Worm (Caenorhabditis elegans) whole organism, L2 larva: Measurements from ENCODE around the gene fipr-9.

ENCODE experiments used
- C34F6.9 ChIP-seq: fragments of 150-350 bp; optimal IDR thresholded peaks from 2 replicates; lab custom pipeline; 2014; ENCODE audit warnings: missing biosample characterization, missing genetic modification characterization
- F13H6.1 ChIP-seq: sonication (generic microtip); optimal IDR thresholded peaks from 2 replicates; lab custom pipeline; 2016; ENCODE audit warnings: missing genetic modification characterization, missing compliant biosample characterization
- R02D3.7 ChIP-seq: fragments of 150-350 bp; optimal IDR thresholded peaks from 2 replicates; lab custom pipeline; 2014; ENCODE audit warnings: missing biosample characterization, missing genetic modification characterization
- Y55F3AM.14 ChIP-seq: fragments of 200-800 bp; sonication (Bioruptor generic); optimal IDR thresholded peaks from 2 replicates; lab custom pipeline; 2018; ENCODE audit warnings: mild to moderate bottlenecking, missing genetic modification characterization, missing compliant biosample characterization
- ZK546.5 ChIP-seq: sonication (generic microtip); optimal IDR thresholded peaks from 2 replicates; lab custom pipeline; 2017; ENCODE audit warnings: missing biosample characterization, missing genetic modification characterization
- aly-2 ChIP-seq: fragments of 150-350 bp; optimal IDR thresholded peaks from 2 replicates; lab custom pipeline; 2014; ENCODE audit warnings: missing biosample characterization, missing genetic modification characterization
- ama-1 ChIP-seq: fragments of 150-350 bp; optimal IDR thresholded peaks from 2 replicates; lab custom pipeline; 2018; ENCODE audit warnings: inconsistent platforms
- ceh-16 ChIP-seq: fragments of 150-350 bp; optimal IDR thresholded peaks from 2 replicates; lab custom pipeline; 2014; ENCODE audit warnings: missing biosample characterization, missing genetic modification characterization
- crh-2 ChIP-seq: sonication (generic microtip); optimal IDR thresholded peaks from 2 replicates; lab custom pipeline; 2017; ENCODE audit warnings: missing biosample characterization, missing genetic modification characterization
- dmd-4 ChIP-seq: sonication (generic microtip); optimal IDR thresholded peaks from 2 replicates; lab custom pipeline; 2017; ENCODE audit warnings: missing biosample characterization, missing genetic modification characterization
- egl-27 ChIP-seq: sonication (generic microtip); optimal IDR thresholded peaks from 3 replicates; lab custom pipeline; 2017; ENCODE audit warnings: missing biosample characterization, missing genetic modification reagents, missing genetic modification characterization
- elt-1 ChIP-seq: fragments of 150-350 bp; optimal IDR thresholded peaks from 2 replicates; lab custom pipeline; 2014; ENCODE audit warnings: missing biosample characterization, missing genetic modification characterization
- elt-3 ChIP-seq: sonication (generic microtip); optimal IDR thresholded peaks from 2 replicates; lab custom pipeline; 2017; ENCODE audit warnings: missing biosample characterization, missing genetic modification characterization
- fos-1 ChIP-seq: fragments of 150-350 bp; optimal IDR thresholded peaks from 2 replicates; lab custom pipeline; 2014; ENCODE audit warnings: missing biosample characterization, missing genetic modification characterization
- lin-11 ChIP-seq: fragments of 150-350 bp; sonication (generic microtip); optimal IDR thresholded peaks from 2 replicates; lab custom pipeline; 2014; ENCODE audit warnings: missing biosample characterization, missing genetic modification characterization, inconsistent platforms, mixed read lengths
- lin-13 ChIP-seq: fragments of 150-350 bp; optimal IDR thresholded peaks from 2 replicates; lab custom pipeline; 2014; ENCODE audit warnings: missing biosample characterization, missing genetic modification reagents, missing genetic modification characterization
- lin-39 ChIP-seq: fragments of 150-350 bp; optimal IDR thresholded peaks from 2 replicates; lab custom pipeline; 2014; ENCODE audit warnings: missing biosample characterization, missing genetic modification reagents, missing genetic modification characterization
- mab-5 ChIP-seq: fragments of 150-350 bp; optimal IDR thresholded peaks from 2 replicates; lab custom pipeline; 2014; ENCODE audit warnings: missing biosample characterization, missing genetic modification characterization
- mdl-1 ChIP-seq, 2 experiments: fragments of 150-350 bp in 1 of 2; sonication (generic microtip) in 1 of 2; optimal IDR thresholded peaks; 2 replicates each; lab custom pipeline; 2017; ENCODE audit warnings: missing biosample characterization in 2 of 2, missing genetic modification characterization in 2 of 2
- nhr-10 ChIP-seq: sonication (generic microtip); optimal IDR thresholded peaks from 2 replicates; lab custom pipeline; 2017; ENCODE audit warnings: missing biosample characterization, missing genetic modification characterization
- nhr-12 ChIP-seq: fragments of 150-350 bp; optimal IDR thresholded peaks from 2 replicates; lab custom pipeline; 2014; ENCODE audit warnings: missing biosample characterization, missing genetic modification characterization
- nhr-129 ChIP-seq: fragments of 150-350 bp; optimal IDR thresholded peaks from 2 replicates; lab custom pipeline; 2014; ENCODE audit warnings: missing biosample characterization, missing genetic modification characterization
- nhr-21 ChIP-seq: fragments of 150-350 bp; optimal IDR thresholded peaks from 2 replicates; lab custom pipeline; 2014; ENCODE audit warnings: missing biosample characterization, missing genetic modification characterization
- nhr-23 ChIP-seq: fragments of 150-350 bp; optimal IDR thresholded peaks from 2 replicates; lab custom pipeline; 2014; ENCODE audit warnings: missing biosample characterization, missing genetic modification reagents, missing genetic modification characterization
- nhr-237 ChIP-seq: fragments of 150-350 bp; optimal IDR thresholded peaks from 2 replicates; lab custom pipeline; 2014; ENCODE audit warnings: missing biosample characterization, missing genetic modification characterization
- nhr-6 ChIP-seq: fragments of 150-350 bp; optimal IDR thresholded peaks from 2 replicates; lab custom pipeline; 2014; ENCODE audit warnings: missing biosample characterization, missing genetic modification characterization
- nhr-77 ChIP-seq: fragments of 150-350 bp; optimal IDR thresholded peaks from 2 replicates; lab custom pipeline; 2014; ENCODE audit warnings: missing biosample characterization, missing genetic modification characterization
- peb-1 ChIP-seq: fragments of 150-350 bp; optimal IDR thresholded peaks from 2 replicates; lab custom pipeline; 2014; ENCODE audit warnings: missing biosample characterization, missing genetic modification characterization
- sma-3 ChIP-seq: sonication (generic microtip); optimal IDR thresholded peaks from 2 replicates; lab custom pipeline; 2016; ENCODE audit warnings: missing genetic modification reagents, missing genetic modification characterization, missing compliant biosample characterization
- sma-9 ChIP-seq, 2 experiments: fragments of 150-350 bp in 1 of 2; sonication (generic microtip) in 1 of 2; optimal IDR thresholded peaks; 2 replicates each; lab custom pipeline; 2014 to 2016; ENCODE audit warnings: missing genetic modification characterization in 2 of 2, mild to moderate bottlenecking in 1 of 2, missing biosample characterization in 1 of 2, missing compliant biosample characterization in 1 of 2, missing genetic modification reagents in 1 of 2, moderate library complexity in 1 of 2
- unc-55 ChIP-seq: fragments of 150-350 bp; sonication (generic microtip); optimal IDR thresholded peaks from 3 replicates; lab custom pipeline; 2014; ENCODE audit warnings: missing biosample characterization, missing genetic modification reagents, missing genetic modification characterization
- zag-1 ChIP-seq: fragments of 150-350 bp; optimal IDR thresholded peaks from 2 replicates; lab custom pipeline; 2014; ENCODE audit warnings: missing biosample characterization, missing genetic modification characterization
- ztf-1 ChIP-seq: fragments of 200-800 bp; sonication (Bioruptor generic); conservative IDR thresholded peaks from 2 replicates; pipeline ENCODE4 v1.3.6; 2022; ENCODE audit warnings: missing genetic modification characterization, missing compliant biosample characterization
- ztf-11 ChIP-seq: sonication (generic microtip); optimal IDR thresholded peaks from 2 replicates; lab custom pipeline; 2017; ENCODE audit warnings: missing biosample characterization, missing genetic modification characterization
- ztf-4 ChIP-seq: fragments of 150-350 bp; optimal IDR thresholded peaks from 2 replicates; lab custom pipeline; 2014; ENCODE audit warnings: missing biosample characterization, missing genetic modification characterization

The fipr-9 gene

ce11 chrV:10179235-10179634, 42.2 kb upstream of the fipr-9 start, which contains the start of gene cul-5:
Gene cul-5, plus strand, starts transcription at chrV:10179535.
- TF ChIP-seq C34F6.9 (tag; lab: Kevin White, UChicago): no peak
- TF ChIP-seq nhr-237 (tag; lab: Kevin White, UChicago): no peak
- TF ChIP-seq unc-55 (GFP tag; lab: Kevin White, UChicago): no peak
- no peak for TF ChIP-seq ama-1
- TF ChIP-seq ztf-1 (GFP tag; lab: Robert Waterston, UW): no peak
- TF ChIP-seq dmd-4 (tag; lab: Kevin White, UChicago): no peak
- no peak for TF ChIP-seq ztf-11 (tag; lab: Kevin White, UChicago)
- no peak for TF ChIP-seq Y55F3AM.14
- TF ChIP-seq ceh-16 (tag; lab: Kevin White, UChicago): no peak
- TF ChIP-seq aly-2: no peak
- no peak for TF ChIP-seq lin-13 (GFP tag; lab: Kevin White, UChicago)
- TF ChIP-seq elt-3 (tag; lab: Kevin White, UChicago): no peak
- no peak for TF ChIP-seq lin-39 (tag; lab: Kevin White, UChicago)
- TF ChIP-seq nhr-12 (tag; lab: Kevin White, UChicago): no peak
- TF ChIP-seq egl-27 (tag; lab: Kevin White, UChicago): no peak
- TF ChIP-seq F13H6.1 (tag; lab: Kevin White, UChicago): no peak
- no peak for TF ChIP-seq nhr-129 (tag; lab: Kevin White, UChicago)

- no peak for TF ChIP-seq nhr-21
- no peak for TF ChIP-seq elt-1 (tag; lab: Kevin White, UChicago)
- TF ChIP-seq ztf-4 (tag; lab: Kevin White, UChicago): no peak
- no peak for TF ChIP-seq dmd-4 (tag; lab: Kevin White, UChicago)
These were observed 38.5 kb upstream of the fipr-9 start, which contains the start of gene ZK856.4 for ce11 chrV:10182984-10183383. Gene ZK856.4, plus strand, starts transcription at chrV:10183284.

ce11 chrV:10183810-10184209, 37.7 kb upstream of the fipr-9 start:
- TF ChIP-seq nhr-6 (tag; lab: Kevin White, UChicago) (no peak), lin-11 (no peak), nhr-77 (no peak), elt-1 (tag; lab: Kevin White, UChicago) (no peak), ZK546.5 (tag; lab: Kevin White, UChicago) (no peak), F13H6.1 (tag; lab: Kevin White, UChicago) (no peak), nhr-10 (no peak), ztf-11 (tag; lab: Kevin White, UChicago) (no peak), mab-5 (tag; lab: Kevin White, UChicago) (no peak), R02D3.7 (tag; lab: Kevin White, UChicago) (no peak), nhr-23 (no peak), nhr-21 (no peak), aly-2 (no peak)

- TF ChIP-seq zag-1 (no peak), egl-27 (tag; lab: Kevin White, UChicago) (no peak), peb-1 (tag; lab: Kevin White, UChicago) (no peak), nhr-12 (tag; lab: Kevin White, UChicago) (no peak), Y55F3AM.14 (no peak), nhr-237 (tag; lab: Kevin White, UChicago) (no peak)
These were observed 35.7 kb upstream of the fipr-9 start, which contains the start of gene ZK856.18 for ce11 chrV:10185719-10186118. Gene ZK856.18, minus strand, starts transcription at chrV:10186007.

- peak; percentile 61 for TF ChIP-seq crh-2
- peak; percentile 71 for TF ChIP-seq fos-1
- peak; percentile 68 for TF ChIP-seq sma-9 (GFP tag; optimal IDR thresholded peaks at IDR 0.05; lab: Kevin White, UChicago)
- TF ChIP-seq sma-9 (tag; optimal IDR thresholded peaks at IDR 0.05; lab: Kevin White, UChicago): no peak
- no peak for TF ChIP-seq sma-3 (GFP tag; lab: Kevin White, UChicago)
- peak in 1 of 2 experiments; percentile 36 for TF ChIP-seq mdl-1 (tag; optimal IDR thresholded peaks at IDR 0.05; lab: Kevin White, UChicago)
- no peak for TF ChIP-seq egl-27 (tag; lab: Kevin White, UChicago)
These were observed 31.3 kb upstream of the fipr-9 start, which contains the start of gene ZK856.5 for ce11 chrV:10190081-10190556. Gene ZK856.5, minus strand, starts transcription at chrV:10190131.
